Comparison of ENCODE assay signal across 1 fruit fly cellular context in the genomic region with DNA sequence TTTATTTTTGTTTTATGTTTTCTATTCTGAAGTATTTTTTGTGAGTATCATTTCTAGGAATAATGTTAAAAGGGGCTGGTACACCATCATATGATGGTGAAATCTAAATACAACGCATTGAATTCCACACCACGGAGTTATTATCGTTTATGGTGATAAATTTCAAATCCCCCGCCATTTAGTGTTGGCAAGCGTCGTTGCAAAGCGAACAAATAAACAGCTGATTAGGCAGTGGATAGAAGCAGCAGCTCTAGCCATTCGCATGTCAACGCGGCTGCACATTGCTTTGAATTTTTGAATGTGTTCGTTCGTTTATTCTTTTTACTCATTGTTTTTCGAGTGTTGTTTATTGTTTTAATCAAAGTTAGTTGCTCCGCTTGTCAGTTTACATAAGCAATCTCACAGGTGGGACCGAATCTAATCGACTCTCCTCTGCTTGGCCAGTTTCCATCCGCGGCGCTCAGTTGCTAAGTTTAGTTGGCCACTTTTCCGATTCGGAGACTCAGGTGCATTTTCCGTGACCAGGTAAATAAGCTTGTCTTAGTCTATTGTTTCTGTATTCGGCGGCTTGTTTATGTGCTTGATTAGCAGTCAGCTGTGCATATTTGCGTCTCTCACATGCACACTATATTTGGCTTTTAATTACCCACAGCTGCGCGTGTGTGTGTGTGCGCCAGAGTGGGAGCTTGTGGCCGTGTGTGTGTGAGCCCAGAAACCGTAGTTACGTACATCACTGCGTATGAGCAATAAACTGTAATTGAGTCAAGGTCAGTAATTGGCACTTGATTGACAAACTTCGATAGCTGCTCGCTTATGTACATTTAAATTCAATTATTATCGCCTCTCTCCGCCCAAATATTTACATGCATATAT.
A peak's percentile ranks its signal among the peaks of the same experiment; 100 is the strongest.
TF ChIP-seq lines count a peak whose summit lies in the region.

A gene (minus strand): TSS at position 51 of the 873 bp plus-strand sequence.
A gene (plus strand): TSS at position 274 of the 873 bp plus-strand sequence.

TF ChIP-seq in whole organism, embryonic, 481 proteins besides CTCF, POLR2A, EP300 and RAD21 (continued from another document):
- TF ChIP-seq Ssrp (tag; optimal IDR thresholded peaks at IDR 0.05; lab: Kevin White, UChicago) (peak; percentile 9), CG2678 (tag; optimal IDR thresholded peaks at IDR 0.05; lab: Kevin White, UChicago) (peak; percentile 87), en (GFP tag; optimal IDR thresholded peaks at IDR 0.05; lab: Kevin White, UChicago) (peak; percentile 45), dimm (GFP tag; IDR thresholded peaks at IDR 0.05; lab: Robert Waterston, UW) (no peak), Hr51 (GFP tag; optimal IDR thresholded peaks at IDR 0.05; lab: Kevin White, UChicago) (peak; percentile 43 to 75), CG17829 (tag; optimal IDR thresholded peaks at IDR 0.05; lab: Kevin White, UChicago) (peak; percentile 31), Myb (GFP tag; optimal IDR thresholded peaks at IDR 0.05; lab: Kevin White, UChicago) (peak; percentile 76), Spps (tag; optimal IDR thresholded peaks at IDR 0.05; lab: Kevin White, UChicago) (no peak), CG18476 (GFP tag; optimal IDR thresholded peaks at IDR 0.05; lab: Kevin White, UChicago) (peak; percentile 55)
TF ChIP-seq in whole organism, embryonic: peak in this region for 348.
